Worm (Caenorhabditis elegans) whole organism, early embryonic: Measurements from ENCODE around the gene cic-1.

Experiments used
- aly-1 ChIP-seq: sonication (generic microtip); optimal IDR thresholded peaks from 2 replicates; lab custom pipeline; 2016; ENCODE audit warnings: missing genetic modification characterization, missing compliant biosample characterization
- ama-1 ChIP-seq: fragments of 150-350 bp; optimal IDR thresholded peaks from 2 replicates; lab custom pipeline; 2014
- ceh-36 ChIP-seq: sonication (generic microtip); optimal IDR thresholded peaks from 2 replicates; lab custom pipeline; 2016; ENCODE audit warnings: missing genetic modification characterization, inconsistent platforms, missing compliant biosample characterization
- hnd-1 ChIP-seq: sonication (generic microtip); optimal IDR thresholded peaks from 2 replicates; lab custom pipeline; 2016; ENCODE audit warnings: missing genetic modification characterization, missing compliant biosample characterization
- tbx-11 ChIP-seq: fragments of 200-800 bp; sonication (Bioruptor generic); IDR thresholded peaks from 2 replicates; pipeline ENCODE4 v1.3.6; 2022; ENCODE audit warnings: missing genetic modification characterization, missing compliant biosample characterization

DNA sequence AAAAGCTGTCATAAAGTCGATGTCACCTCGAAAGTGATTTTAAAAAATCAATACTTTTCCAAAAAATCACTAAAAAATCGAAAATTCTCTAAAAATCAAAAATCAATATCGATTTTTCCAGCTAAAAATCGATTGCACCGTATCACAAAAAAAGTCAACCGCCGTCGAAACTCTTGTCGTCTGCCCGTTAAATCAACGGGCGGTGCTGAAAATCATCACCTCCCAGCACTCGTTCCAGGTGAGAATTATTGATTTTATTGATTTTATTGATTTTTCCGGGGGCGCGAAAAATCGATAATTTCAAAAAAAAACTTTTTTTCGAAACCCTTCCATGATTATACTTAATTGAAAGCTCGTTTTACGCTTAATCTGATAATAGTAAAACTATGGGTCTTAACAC lies 18.5 kb upstream of the cic-1 start:
- TF ChIP-seq ceh-36 (tag; lab: Kevin White, UChicago), result no peak
- no peak for TF ChIP-seq tbx-11 (GFP tag; lab: Robert Waterston, UW)
- no peak for TF ChIP-seq aly-1 (tag; lab: Kevin White, UChicago)
- no peak for TF ChIP-seq hnd-1 (tag; lab: Kevin White, UChicago)
- TF ChIP-seq ama-1 (lab: Kevin White, UChicago), result no peak
